Fruit fly (Drosophila melanogaster) whole organism: ENCODE measurements around the gene CG5781.

ENCODE experiments used
- CG8478 ChIP-seq: fragments of >200 bp; optimal IDR thresholded peaks from 2 replicates; lab custom pipeline; 2018; ENCODE audit warnings: inconsistent platforms
- Dll ChIP-seq: fragments of >200 bp; optimal IDR thresholded peaks from 2 replicates; lab custom pipeline; 2017
- EcR ChIP-seq, 2 experiments: fragments of >200 bp; optimal IDR thresholded peaks; 2 replicates each; lab custom pipeline; 2017; ENCODE audit warnings: missing biosample characterization in 2 of 2, missing genetic modification characterization in 2 of 2, missing genetic modification reagents in 2 of 2
- pan ChIP-seq: fragments of >200 bp; optimal IDR thresholded peaks from 2 replicates; lab custom pipeline; 2017
- psq ChIP-seq: fragments of >200 bp; optimal IDR thresholded peaks from 2 replicates; lab custom pipeline; 2017
- usp ChIP-seq: fragments of >200 bp; optimal IDR thresholded peaks from 2 replicates; lab custom pipeline; 2017; ENCODE audit warnings: missing biosample characterization, missing genetic modification characterization, mixed read lengths

CG5781 gene

DNA sequence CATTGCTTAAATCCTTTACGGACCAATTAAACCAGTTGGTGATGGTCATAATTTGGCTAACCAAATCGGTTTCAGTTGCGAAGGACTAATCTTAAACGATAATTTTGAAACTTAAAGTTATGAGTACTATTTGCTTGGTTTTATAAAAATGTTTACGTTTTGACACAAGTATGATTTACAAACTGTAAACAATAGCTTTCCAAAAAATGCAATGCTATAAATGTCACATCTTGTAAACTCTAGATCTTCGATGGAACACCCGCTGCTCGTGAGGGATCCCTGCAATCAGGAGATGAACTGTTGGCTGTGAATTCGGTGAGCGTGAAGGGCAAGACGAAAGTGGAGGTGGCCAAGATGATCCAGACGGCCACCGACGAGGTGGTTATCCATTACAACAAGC lies at the start of gene CG5781:
Gene CG5781, minus strand, starts transcription at position 101 of the 400 bp plus-strand sequence.
- TF ChIP-seq Dll (lab: Kevin White, UChicago) (no peak), CG8478 (lab: Kevin White, UChicago) (no peak), usp (GFP tag; lab: Kevin White, UChicago) (no peak), EcR (GFP tag; optimal IDR thresholded peaks at IDR 0.05; lab: Kevin White, UChicago) (no peak), pan (lab: Kevin White, UChicago) (no peak), psq (lab: Kevin White, UChicago) (no peak)

DNA sequence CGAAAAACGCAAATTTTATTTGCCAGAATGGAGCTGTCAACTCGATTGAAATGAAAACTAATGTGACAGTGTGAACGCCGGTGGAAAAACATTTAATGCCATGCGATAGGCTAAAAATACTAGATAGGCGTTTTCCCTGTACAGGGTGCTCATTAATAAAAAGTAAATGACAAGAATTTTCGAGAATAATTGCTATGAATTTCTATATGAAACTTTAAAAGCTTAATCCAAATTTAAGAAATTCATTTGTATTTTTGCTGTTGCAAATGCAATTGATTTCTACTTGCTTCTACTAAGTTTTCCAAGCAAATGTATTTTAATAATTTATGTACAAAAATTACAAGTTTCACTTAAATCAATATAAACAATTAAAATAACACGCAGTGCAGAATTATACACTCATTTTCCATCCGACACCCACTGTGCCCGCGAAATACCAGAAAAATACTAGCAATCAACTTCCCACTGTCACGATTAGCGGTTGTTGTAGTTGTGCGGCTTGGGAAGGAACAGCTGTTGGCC lies 24.7 kb upstream of the CG5781 start, which contains the start of gene Pih1D1:
Gene Pih1D1, minus strand, starts transcription at position 50 of the 522 bp plus-strand sequence.
- no peak for TF ChIP-seq pan (lab: Kevin White, UChicago)
- TF ChIP-seq Dll (lab: Kevin White, UChicago), result no peak
- TF ChIP-seq usp (GFP tag; lab: Kevin White, UChicago), result no peak
- TF ChIP-seq psq (lab: Kevin White, UChicago), result no peak
- no peak for TF ChIP-seq EcR (GFP tag; optimal IDR thresholded peaks at IDR 0.05; lab: Kevin White, UChicago)
- TF ChIP-seq CG8478 (lab: Kevin White, UChicago), result no peak

DNA sequence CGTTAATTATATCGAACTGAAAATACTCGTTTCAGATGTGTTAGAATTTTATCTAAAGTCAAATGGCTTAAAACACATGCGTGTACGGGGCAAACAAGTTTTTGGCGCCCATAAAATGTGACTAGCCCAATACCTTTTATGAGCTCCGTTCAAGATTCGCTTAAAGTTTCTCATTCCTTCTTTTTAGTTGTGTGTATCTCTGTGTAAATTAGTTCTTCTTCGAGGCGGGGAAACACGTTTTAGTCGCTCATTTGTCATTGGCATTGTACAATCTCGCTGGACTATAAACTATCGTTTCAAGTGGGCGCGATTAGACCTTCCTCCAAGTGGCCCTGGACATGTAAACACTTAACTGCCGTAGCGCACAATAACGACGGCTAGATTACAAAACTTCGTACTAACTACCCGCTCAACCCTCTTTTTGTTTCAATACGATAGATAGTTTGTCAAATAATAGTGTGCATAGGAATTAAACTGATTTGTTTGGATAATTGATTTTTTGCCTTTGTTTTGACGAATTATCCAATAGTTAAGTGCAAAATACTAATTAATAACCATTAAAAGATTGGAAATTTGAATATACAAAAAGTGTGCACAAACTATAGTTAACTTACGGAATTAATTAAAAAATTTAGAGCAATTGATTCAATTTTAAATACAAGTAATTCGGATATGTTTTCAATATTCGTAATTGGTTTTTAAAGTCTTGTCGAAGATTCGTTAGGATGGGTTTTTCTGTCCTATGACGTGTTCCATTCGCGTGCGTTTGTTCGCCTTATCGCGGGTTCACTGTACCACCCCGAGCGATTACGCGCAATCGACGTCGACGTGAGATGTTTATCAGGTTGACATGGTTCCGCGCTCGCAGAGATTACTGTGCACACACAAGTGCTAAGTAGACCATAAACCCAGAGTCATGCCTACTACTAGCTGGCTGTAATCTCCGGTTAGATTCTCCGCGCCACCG lies 23.6 kb upstream of the CG5781 start:
- TF ChIP-seq psq (lab: Kevin White, UChicago) (no peak), CG8478 (lab: Kevin White, UChicago) (no peak), usp (GFP tag; lab: Kevin White, UChicago) (no peak), pan (lab: Kevin White, UChicago) (no peak), Dll (lab: Kevin White, UChicago) (no peak), EcR (GFP tag; optimal IDR thresholded peaks at IDR 0.05; lab: Kevin White, UChicago) (no peak)

DNA sequence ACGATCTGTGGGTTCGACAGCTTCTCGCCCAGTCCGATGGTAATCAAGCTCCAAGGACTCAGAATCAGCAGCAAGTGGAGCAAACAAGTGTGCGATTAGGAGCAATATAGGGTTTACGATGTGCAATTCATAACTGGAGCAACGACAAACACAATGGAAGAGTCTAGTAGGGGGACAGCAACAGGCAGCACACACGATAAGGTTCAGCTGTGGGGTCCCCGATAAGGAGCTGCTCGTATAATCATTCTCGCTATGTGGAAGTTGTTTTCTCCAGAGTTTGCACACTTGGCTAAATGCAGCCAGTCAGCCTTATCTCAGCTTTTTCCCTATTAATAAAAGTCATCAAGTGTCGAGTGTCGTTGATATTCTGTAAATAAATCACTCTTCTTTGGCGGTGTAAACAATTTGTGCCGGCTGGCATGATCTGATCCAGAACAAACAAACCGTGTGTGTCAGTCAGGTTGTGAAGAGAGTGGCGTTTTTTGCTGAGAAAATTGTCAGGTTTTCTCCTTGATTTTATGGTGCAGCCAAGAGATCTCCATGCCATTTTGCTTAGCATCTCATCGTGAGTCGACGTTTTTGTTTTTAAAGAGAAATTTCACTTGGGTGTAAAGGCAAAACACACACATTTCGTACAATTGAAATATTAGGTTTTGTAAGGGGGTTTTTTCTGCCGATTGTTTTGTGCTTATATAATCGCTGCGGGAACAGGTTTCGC lies 22.7 kb upstream of the CG5781 start:
- TF ChIP-seq CG8478 (lab: Kevin White, UChicago), result no peak
- no peak for TF ChIP-seq Dll (lab: Kevin White, UChicago)
- no peak for TF ChIP-seq usp (GFP tag; lab: Kevin White, UChicago)
- no peak for TF ChIP-seq pan (lab: Kevin White, UChicago)
- TF ChIP-seq EcR (GFP tag; optimal IDR thresholded peaks at IDR 0.05; lab: Kevin White, UChicago), result no peak
- TF ChIP-seq psq (lab: Kevin White, UChicago), result no peak

DNA sequence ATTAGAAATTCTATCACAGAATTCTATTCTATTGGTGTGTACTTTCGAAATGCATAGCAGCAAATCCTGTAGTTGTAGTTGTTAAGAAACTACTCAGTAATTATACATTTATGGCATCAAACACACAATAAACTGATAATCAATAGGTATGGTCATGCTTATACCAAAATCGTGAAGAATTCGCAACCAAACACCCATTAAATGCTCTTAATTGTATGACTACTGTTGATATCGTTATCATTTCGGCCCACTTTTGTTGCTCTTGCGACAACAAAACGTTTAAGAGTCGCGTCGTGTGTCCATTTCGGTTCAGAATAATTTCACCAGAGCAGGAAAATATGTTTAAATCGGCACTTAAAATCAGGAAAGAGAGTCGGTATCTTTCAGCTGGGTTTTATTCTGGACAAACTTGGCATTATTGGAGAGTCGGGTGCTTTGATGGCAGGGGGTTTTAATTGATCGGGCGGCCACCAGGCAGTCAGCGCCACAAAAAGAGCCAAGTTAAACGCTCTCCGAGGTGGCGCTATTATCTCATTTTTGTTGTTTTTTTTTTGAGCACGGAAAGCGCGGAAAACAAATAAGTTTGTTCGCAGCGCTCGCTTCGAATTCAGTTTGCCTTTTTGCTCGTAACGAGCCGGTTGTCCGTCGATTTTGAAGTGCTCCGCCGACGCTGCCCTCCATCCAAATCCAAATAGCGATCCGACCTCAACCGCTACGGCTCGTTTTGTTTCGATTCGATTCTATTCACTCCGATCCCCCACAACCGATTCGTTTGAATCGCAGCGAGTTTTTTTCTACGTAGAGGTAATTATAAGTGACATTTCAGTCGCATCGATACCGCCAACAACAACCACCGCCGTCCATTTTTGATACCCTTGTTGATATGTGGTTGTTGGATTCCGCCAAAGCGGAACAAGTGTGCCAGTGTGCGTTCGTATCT lies 21.6 kb upstream of the CG5781 start, which contains the start of gene MRP:
Gene MRP, plus strand, starts transcription at position 609 of the 940 bp plus-strand sequence.
- TF ChIP-seq psq (lab: Kevin White, UChicago) (no peak), EcR (GFP tag; optimal IDR thresholded peaks at IDR 0.05; lab: Kevin White, UChicago) (no peak), Dll (lab: Kevin White, UChicago) (no peak), usp (GFP tag; lab: Kevin White, UChicago) (no peak), pan (lab: Kevin White, UChicago) (no peak), CG8478 (lab: Kevin White, UChicago) (no peak)

DNA sequence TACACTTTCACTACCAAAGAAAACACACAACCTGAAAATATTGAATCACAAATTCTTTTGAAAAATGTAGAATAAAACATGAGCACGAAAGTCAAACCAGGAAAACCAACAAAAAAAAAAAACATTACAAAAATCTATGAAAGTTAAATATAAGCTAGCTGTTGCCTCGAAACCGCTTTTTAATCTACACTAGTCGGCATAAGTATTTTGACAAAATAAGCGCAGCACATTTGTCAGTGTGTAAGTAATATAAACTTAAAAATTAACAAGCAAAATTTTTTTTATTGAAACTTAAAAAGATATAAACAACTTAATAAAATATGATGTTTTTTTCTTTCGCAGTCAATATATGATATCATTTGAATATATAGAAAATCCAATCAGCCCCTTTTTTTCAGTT lies 15.7 kb upstream of the CG5781 start, which contains the start of gene CG5787:
Gene CG5787, minus strand, starts transcription at position 101 of the 400 bp plus-strand sequence.
- TF ChIP-seq psq (lab: Kevin White, UChicago) (no peak), usp (GFP tag; lab: Kevin White, UChicago) (no peak), CG8478 (lab: Kevin White, UChicago) (no peak), Dll (lab: Kevin White, UChicago) (no peak), EcR (GFP tag; optimal IDR thresholded peaks at IDR 0.05; lab: Kevin White, UChicago) (no peak), pan (lab: Kevin White, UChicago) (no peak)

DNA sequence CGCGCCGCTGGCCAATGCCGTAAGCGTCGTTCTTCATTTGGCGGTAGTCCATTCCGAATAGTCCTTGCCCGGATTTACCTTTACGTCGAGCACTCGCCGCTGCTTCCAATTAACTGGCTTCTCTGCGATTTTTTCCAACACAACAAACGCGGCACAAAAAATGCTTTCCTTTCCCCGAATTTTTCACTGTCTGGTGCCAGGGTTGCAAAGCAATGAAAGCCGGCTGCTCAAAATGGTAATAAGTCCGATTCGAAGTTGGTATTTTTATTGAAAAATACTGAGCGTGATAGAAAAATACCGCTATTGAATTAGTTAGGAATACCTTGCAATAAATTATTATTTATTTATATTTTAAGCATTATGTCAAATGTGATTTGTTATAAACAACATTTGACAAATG lies 15.1 kb upstream of the CG5781 start:
- TF ChIP-seq usp (GFP tag; lab: Kevin White, UChicago), result no peak
- no peak for TF ChIP-seq CG8478 (lab: Kevin White, UChicago)
- no peak for TF ChIP-seq pan (lab: Kevin White, UChicago)
- TF ChIP-seq Dll (lab: Kevin White, UChicago), result no peak
- TF ChIP-seq psq (lab: Kevin White, UChicago), result no peak
- TF ChIP-seq EcR (GFP tag; optimal IDR thresholded peaks at IDR 0.05; lab: Kevin White, UChicago), result no peak

DNA sequence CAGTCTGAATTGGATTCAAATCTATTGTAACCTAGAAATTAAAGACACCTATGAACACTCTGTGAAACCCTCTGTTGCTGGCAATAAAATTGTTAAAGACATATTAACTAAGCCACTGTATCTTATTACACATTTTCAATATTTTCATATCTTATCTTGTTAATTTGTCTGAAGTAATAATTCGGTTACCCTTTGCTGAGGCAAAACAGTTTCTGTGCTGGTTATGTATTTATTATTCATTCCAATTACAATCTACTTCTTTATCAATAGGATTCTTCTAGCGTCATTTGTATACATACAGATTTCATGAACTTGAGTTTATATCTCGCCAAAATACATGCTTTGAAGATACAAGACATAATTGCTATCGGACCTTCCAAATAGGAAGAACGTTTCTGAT lies 11.5 kb upstream of the CG5781 start:
- TF ChIP-seq psq (lab: Kevin White, UChicago) (no peak), usp (GFP tag; lab: Kevin White, UChicago) (no peak), pan (lab: Kevin White, UChicago) (no peak), Dll (lab: Kevin White, UChicago) (no peak), EcR (GFP tag; optimal IDR thresholded peaks at IDR 0.05; lab: Kevin White, UChicago) (no peak), CG8478 (lab: Kevin White, UChicago) (no peak)

DNA sequence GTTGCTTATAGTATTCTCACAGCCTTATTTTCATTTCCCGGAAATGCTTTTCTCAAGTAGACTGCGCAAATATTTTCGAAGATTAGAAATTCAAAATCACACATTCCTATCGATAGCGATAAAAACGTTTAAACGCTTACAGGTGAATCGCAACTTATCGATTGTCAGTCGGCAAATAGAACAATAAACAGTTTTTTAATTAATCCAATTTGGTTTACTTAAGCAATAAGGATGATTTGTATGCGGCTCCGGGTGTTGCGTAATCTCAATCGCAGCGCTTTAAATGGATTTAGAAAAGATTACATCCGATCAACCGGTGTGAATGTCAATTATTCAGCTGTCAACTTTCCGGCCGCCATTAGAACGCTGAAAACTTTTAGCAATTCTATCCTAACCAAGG lies 10.4 kb upstream of the CG5781 start, which contains the start of the genes CG6180 and CG15484:
Gene CG6180, plus strand, starts transcription at position 122 of the 400 bp plus-strand sequence.
Gene CG15484, minus strand, starts transcription at position 172 of the 400 bp plus-strand sequence.
- TF ChIP-seq EcR (GFP tag; optimal IDR thresholded peaks at IDR 0.05; lab: Kevin White, UChicago) (no peak), pan (lab: Kevin White, UChicago) (no peak), psq (lab: Kevin White, UChicago) (no peak), CG8478 (lab: Kevin White, UChicago) (no peak), Dll (lab: Kevin White, UChicago) (no peak), usp (GFP tag; lab: Kevin White, UChicago) (no peak)
